Fruit fly (Drosophila melanogaster) whole organism, embryonic: ENCODE data around the gene Plod.
A peak's percentile ranks its signal among the peaks of the same experiment; 100 is the strongest.

Source experiments
- CG10209 ChIP-seq: fragments of 200-800 bp; sonication (Bioruptor generic); optimal IDR thresholded peaks from 3 replicates; lab custom pipeline; 2017; ENCODE audit warnings: missing biosample characterization, mild to moderate bottlenecking, missing genetic modification characterization, missing genetic modification reagents
- CG10543 ChIP-seq: fragments of 200-800 bp; sonication (Bioruptor generic); optimal IDR thresholded peaks from 3 replicates; lab custom pipeline; 2017; ENCODE audit warnings: missing biosample characterization, mild to moderate bottlenecking, missing genetic modification characterization, moderate library complexity
- CG11247 ChIP-seq: fragments of 200-800 bp; sonication (Bioruptor generic); IDR thresholded peaks from 2 replicates; pipeline ENCODE4 v1.3.6; 2022; ENCODE audit warnings: missing biosample characterization, missing genetic modification characterization
- CG12071 ChIP-seq: fragments of 200-800 bp; sonication (Bioruptor generic); optimal IDR thresholded peaks from 3 replicates; lab custom pipeline; 2018; ENCODE audit warnings: missing biosample characterization, mild to moderate bottlenecking, missing genetic modification characterization
- CG12769 ChIP-seq: fragments of 200-800 bp; sonication (Bioruptor generic); optimal IDR thresholded peaks from 2 replicates; lab custom pipeline; 2019; ENCODE audit warnings: missing biosample characterization, mild to moderate bottlenecking, missing genetic modification characterization, moderate library complexity
- CG14667 ChIP-seq: fragments of 200-800 bp; sonication (Bioruptor generic); IDR thresholded peaks from 2 replicates; pipeline ENCODE4 v1.3.6; 2022; ENCODE audit warnings: missing biosample characterization, missing genetic modification characterization
- CG15514 ChIP-seq: fragments of 200-800 bp; sonication (Bioruptor generic); optimal IDR thresholded peaks from 3 replicates; lab custom pipeline; 2017; ENCODE audit warnings: missing biosample characterization, missing genetic modification characterization, mild to moderate bottlenecking, moderate library complexity, missing genetic modification reagents
- CG1832 ChIP-seq: fragments of 200-800 bp; sonication (Bioruptor generic); optimal IDR thresholded peaks from 2 replicates; lab custom pipeline; 2017; ENCODE audit warnings: missing biosample characterization, mild to moderate bottlenecking, missing genetic modification characterization, inconsistent platforms
- CG18599 ChIP-seq: fragments of 200-800 bp; sonication (Bioruptor generic); optimal IDR thresholded peaks from 3 replicates; lab custom pipeline; 2017; ENCODE audit warnings: missing biosample characterization, missing genetic modification characterization, mild to moderate bottlenecking, moderate library complexity, missing genetic modification reagents
- CG2199 ChIP-seq: fragments of 200-800 bp; sonication (Bioruptor generic); IDR thresholded peaks from 3 replicates; pipeline ENCODE4 v1.3.6; 2022; ENCODE audit warnings: missing biosample characterization, missing genetic modification characterization
- CG2678 ChIP-seq: fragments of 200-800 bp; sonication (Bioruptor generic); optimal IDR thresholded peaks from 3 replicates; lab custom pipeline; 2019; ENCODE audit warnings: missing biosample characterization, mild to moderate bottlenecking, missing genetic modification characterization, moderate library complexity
- CG30403 ChIP-seq: fragments of 200-800 bp; sonication (Bioruptor generic); optimal IDR thresholded peaks from 3 replicates; lab custom pipeline; 2016; ENCODE audit warnings: missing biosample characterization, missing genetic modification characterization
- CG31365 ChIP-seq: fragments of 200-800 bp; sonication (Bioruptor generic); optimal IDR thresholded peaks from 2 replicates; lab custom pipeline; 2018; ENCODE audit warnings: missing biosample characterization, mild to moderate bottlenecking, missing genetic modification characterization
- CG3281 ChIP-seq: fragments of 200-800 bp; sonication (Bioruptor generic); optimal IDR thresholded peaks from 3 replicates; lab custom pipeline; 2017; ENCODE audit warnings: missing biosample characterization, mild to moderate bottlenecking, missing genetic modification characterization
- CG3995 ChIP-seq: fragments of 200-800 bp; sonication (Bioruptor generic); optimal IDR thresholded peaks from 3 replicates; lab custom pipeline; 2016; ENCODE audit warnings: missing biosample characterization, missing genetic modification characterization
- CG5180 ChIP-seq: fragments of 200-800 bp; sonication (Bioruptor generic); optimal IDR thresholded peaks from 3 replicates; lab custom pipeline; 2017; ENCODE audit warnings: missing biosample characterization, missing genetic modification characterization, mild to moderate bottlenecking, moderate library complexity, missing genetic modification reagents
- CG6254 ChIP-seq: fragments of 200-800 bp; sonication (Bioruptor generic); optimal IDR thresholded peaks from 3 replicates; lab custom pipeline; 2017; ENCODE audit warnings: mild to moderate bottlenecking, missing biosample characterization, missing genetic modification reagents, missing genetic modification characterization
- CG6813 ChIP-seq: fragments of 200-800 bp; sonication (Bioruptor generic); optimal IDR thresholded peaks from 2 replicates; lab custom pipeline; 2017; ENCODE audit warnings: missing biosample characterization, missing genetic modification characterization, mild to moderate bottlenecking, moderate library complexity, missing genetic modification reagents
- CG7839 ChIP-seq: fragments of 200-800 bp; sonication (Bioruptor generic); optimal IDR thresholded peaks from 3 replicates; lab custom pipeline; 2018; ENCODE audit warnings: missing biosample characterization, mild to moderate bottlenecking, missing genetic modification characterization, moderate library complexity
- CG9876 ChIP-seq: fragments of 200-800 bp; sonication (Bioruptor generic); optimal IDR thresholded peaks from 2 replicates; lab custom pipeline; 2016; ENCODE audit warnings: missing biosample characterization, missing genetic modification characterization
- Drgx ChIP-seq: fragments of 200-800 bp; sonication (Bioruptor generic); IDR thresholded peaks from 2 replicates; pipeline ENCODE4 v1.3.6; 2022; ENCODE audit warnings: missing biosample characterization, missing genetic modification characterization
- Fer1 ChIP-seq: fragments of 200-800 bp; sonication (Bioruptor generic); optimal IDR thresholded peaks from 2 replicates; lab custom pipeline; 2017; ENCODE audit warnings: missing biosample characterization, mild to moderate bottlenecking, missing genetic modification characterization
- HHEX ChIP-seq: fragments of 200-800 bp; sonication (Bioruptor generic); optimal IDR thresholded peaks from 3 replicates; lab custom pipeline; 2017; ENCODE audit warnings: missing biosample characterization, mild to moderate bottlenecking, missing genetic modification characterization, missing genetic modification reagents
- Hr39 ChIP-seq: fragments of >200 bp; optimal IDR thresholded peaks from 2 replicates; lab custom pipeline; 2017
- Meics ChIP-seq: fragments of 200-800 bp; sonication (Bioruptor generic); optimal IDR thresholded peaks from 2 replicates; lab custom pipeline; 2017; ENCODE audit warnings: missing biosample characterization, mild to moderate bottlenecking, missing genetic modification characterization
- NfI ChIP-seq: fragments of 200-800 bp; sonication (Bioruptor generic); optimal IDR thresholded peaks from 3 replicates; lab custom pipeline; 2018; ENCODE audit warnings: missing biosample characterization, mild to moderate bottlenecking, missing genetic modification characterization, moderate library complexity
- PHDP ChIP-seq: fragments of 200-800 bp; sonication (Bioruptor generic); optimal IDR thresholded peaks from 3 replicates; lab custom pipeline; 2018; ENCODE audit warnings: missing biosample characterization, mild to moderate bottlenecking, missing genetic modification characterization, moderate library complexity
- Trl ChIP-seq, 3 experiments: fragments of >200 bp in 2 of 3; fragments of 200-800 bp in 1 of 3; sonication (Bioruptor generic) in 1 of 3; optimal IDR thresholded peaks; 2 replicates in 1 of 3; 3 replicates in 2 of 3; lab custom pipeline; 2016 to 2017; ENCODE audit warnings: missing biosample characterization in 1 of 3, missing genetic modification characterization in 1 of 3
- Xrp1 ChIP-seq: fragments of 200-800 bp; sonication (Bioruptor generic); IDR thresholded peaks from 2 replicates; pipeline ENCODE4 v1.3.6; 2022; ENCODE audit warnings: missing biosample characterization, missing genetic modification characterization
- aop ChIP-seq: fragments of 200-800 bp; sonication (Bioruptor generic); IDR thresholded peaks from 2 replicates; pipeline ENCODE4 v1.3.6; 2022; ENCODE audit warnings: missing biosample characterization, missing genetic modification characterization
- cg ChIP-seq: fragments of 200-800 bp; sonication (Bioruptor generic); optimal IDR thresholded peaks from 3 replicates; lab custom pipeline; 2019; ENCODE audit warnings: missing biosample characterization, mild to moderate bottlenecking, missing genetic modification characterization, moderate library complexity
- crol ChIP-seq: fragments of 200-800 bp; sonication (Bioruptor generic); IDR thresholded peaks from 2 replicates; pipeline ENCODE4 v1.3.6; 2022; ENCODE audit warnings: missing biosample characterization, missing genetic modification characterization
- dm ChIP-seq: fragments of 200-800 bp; sonication (Bioruptor generic); optimal IDR thresholded peaks from 3 replicates; lab custom pipeline; 2016; ENCODE audit warnings: missing biosample characterization, missing genetic modification characterization
- eyg ChIP-seq: fragments of 200-800 bp; sonication (Bioruptor generic); optimal IDR thresholded peaks from 3 replicates; lab custom pipeline; 2016; ENCODE audit warnings: missing biosample characterization, missing genetic modification characterization
- hth ChIP-seq: fragments of >200 bp; optimal IDR thresholded peaks from 2 replicates; lab custom pipeline; 2017; ENCODE audit warnings: inconsistent platforms
- klu ChIP-seq: fragments of 200-800 bp; sonication (Bioruptor generic); IDR thresholded peaks from 2 replicates; pipeline ENCODE4 v1.3.6; 2022; ENCODE audit warnings: missing biosample characterization, missing genetic modification characterization
- lab ChIP-seq: fragments of 200-800 bp; sonication (Bioruptor generic); optimal IDR thresholded peaks from 3 replicates; lab custom pipeline; 2017; ENCODE audit warnings: missing biosample characterization, missing genetic modification characterization, mild to moderate bottlenecking, moderate library complexity, missing genetic modification reagents
- otp ChIP-seq: fragments of 200-800 bp; sonication (Bioruptor generic); IDR thresholded peaks from 3 replicates; pipeline ENCODE4, ENCODE4 v1.3.6; 2022; ENCODE audit warnings: missing biosample characterization, missing genetic modification characterization
- sc ChIP-seq, 3 experiments: fragments of >200 bp in 2 of 3; fragments of 200-800 bp in 1 of 3; sonication (Bioruptor generic) in 1 of 3; optimal IDR thresholded peaks; 2 replicates in 2 of 3; 3 replicates in 1 of 3; lab custom pipeline; 2017; ENCODE audit warnings: mild to moderate bottlenecking in 1 of 3, missing biosample characterization in 1 of 3, missing genetic modification characterization in 1 of 3, missing genetic modification reagents in 1 of 3
- slbo ChIP-seq: fragments of 200-800 bp; sonication (Bioruptor generic); IDR thresholded peaks from 2 replicates; pipeline ENCODE4 v1.3.6; 2022; ENCODE audit warnings: missing biosample characterization, missing genetic modification characterization
- sr ChIP-seq: fragments of 200-800 bp; sonication (Bioruptor generic); IDR thresholded peaks from 3 replicates; pipeline ENCODE4 v1.3.6; 2022; ENCODE audit warnings: missing biosample characterization, missing genetic modification characterization
- tll ChIP-seq, 2 experiments: fragments of 200-800 bp in 1 of 2; fragments of >200 bp in 1 of 2; sonication (Bioruptor generic) in 1 of 2; optimal IDR thresholded peaks; 2 replicates each; lab custom pipeline; 2017 to 2019; ENCODE audit warnings: missing biosample characterization in 2 of 2, missing genetic modification characterization in 2 of 2, mild to moderate bottlenecking in 1 of 2, moderate library complexity in 1 of 2
- tna ChIP-seq: fragments of 200-800 bp; sonication (Bioruptor generic); IDR thresholded peaks from 2 replicates; pipeline ENCODE4 v1.3.6; 2022; ENCODE audit warnings: missing biosample characterization, missing genetic modification characterization; ENCODE audit not compliant: partially characterized antibody
- trh ChIP-seq: fragments of 200-800 bp; sonication (Bioruptor generic); optimal IDR thresholded peaks from 2 replicates; lab custom pipeline; 2016; ENCODE audit warnings: missing biosample characterization, missing genetic modification characterization
- twi ChIP-seq: fragments of 200-800 bp; optimal IDR thresholded peaks from 2 replicates; lab custom pipeline; 2019; ENCODE audit warnings: missing biosample characterization, mild to moderate bottlenecking, missing genetic modification characterization, moderate library complexity
- vvl ChIP-seq: fragments of 200-800 bp; sonication (Bioruptor generic); IDR thresholded peaks from 2 replicates; pipeline ENCODE4 v1.3.6; 2022; ENCODE audit warnings: missing biosample characterization, missing genetic modification characterization
- zfh1 ChIP-seq: fragments of 200-800 bp; sonication (Bioruptor generic); IDR thresholded peaks from 3 replicates; pipeline ENCODE4 v1.3.6; 2022; ENCODE audit warnings: missing biosample characterization, missing genetic modification characterization

Gene Plod

DNA sequence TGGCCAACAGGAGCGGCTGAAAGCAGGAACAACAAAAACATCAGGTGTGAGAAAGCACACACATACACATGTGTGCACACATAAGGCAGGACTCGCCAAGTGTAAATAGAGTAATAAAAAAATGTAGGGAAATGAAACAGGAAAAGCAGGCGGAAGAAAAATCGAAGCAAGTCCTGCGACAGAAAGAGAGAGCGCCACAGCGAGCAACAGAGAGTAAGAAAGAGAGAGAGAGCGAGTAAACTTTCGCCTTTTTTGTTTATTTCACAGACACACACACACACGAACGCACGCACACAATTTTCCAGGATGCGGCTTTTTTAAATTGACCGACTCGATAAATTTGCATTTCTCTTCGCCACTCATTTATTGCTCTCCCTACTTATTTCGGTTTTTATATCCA lies 9.0 kb downstream of the Plod start (continued):
- peak; percentile 29 for TF ChIP-seq CG1832 (GFP tag; lab: Kevin White, UChicago)
- no peak for TF ChIP-seq NfI (GFP tag; lab: Kevin White, UChicago)
- no peak for TF ChIP-seq dm (GFP tag; lab: Kevin White, UChicago)
- TF ChIP-seq CG6254 (GFP tag; lab: Kevin White, UChicago): no peak
- no peak for TF ChIP-seq klu
- no peak for TF ChIP-seq eyg (GFP tag; lab: Kevin White, UChicago)
- TF ChIP-seq zfh1 (GFP tag; lab: Robert Waterston, UW): no peak
- TF ChIP-seq CG30403 (GFP tag; lab: Kevin White, UChicago): no peak
- TF ChIP-seq trh (GFP tag; lab: Kevin White, UChicago): no peak
- no peak for TF ChIP-seq tna
- peak; percentile 38 for TF ChIP-seq cg (GFP tag; lab: Kevin White, UChicago)
- TF ChIP-seq CG14667 (GFP tag; lab: Robert Waterston, UW): no peak
- peak; percentile 27 to 68 for TF ChIP-seq Trl (optimal IDR thresholded peaks at IDR 0.05; lab: Kevin White, UChicago)
- no peak for TF ChIP-seq Trl (GFP tag; optimal IDR thresholded peaks at IDR 0.05; lab: Kevin White, UChicago)

DNA sequence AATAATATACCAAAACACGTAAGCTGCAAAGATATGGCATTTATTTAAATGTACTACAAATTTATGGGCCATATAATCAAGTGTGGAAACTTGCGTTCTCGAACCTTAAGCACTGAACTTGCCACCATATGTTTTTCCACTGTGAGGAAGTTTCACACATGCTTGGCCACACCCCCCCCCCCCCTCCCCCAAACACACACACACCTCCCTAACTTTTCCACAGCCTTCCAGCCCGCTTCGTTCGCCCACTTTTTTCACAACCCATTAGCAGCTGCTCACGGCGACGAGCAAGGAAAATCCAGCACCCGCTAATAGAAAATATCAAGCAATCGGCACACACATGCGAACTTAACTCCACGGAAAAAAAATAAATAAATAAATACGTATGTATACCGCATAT lies 10.5 kb downstream of the Plod start:
- peak; percentile 11; the same call in 1 of the 2 replicates for TF ChIP-seq Xrp1
- TF ChIP-seq CG5180 (GFP tag; lab: Kevin White, UChicago): peak; percentile 19
- TF ChIP-seq sr: 0 out of 3 replicates have a peak, but pooled peaks have one; percentile 16
- 0 out of 3 replicates have a peak, but pooled peaks have one; percentile 15 for TF ChIP-seq CG2199 (GFP tag; lab: Robert Waterston, UW)
- peak; percentile 83 for TF ChIP-seq crol (GFP tag; lab: Robert Waterston, UW)
- TF ChIP-seq lab (GFP tag; lab: Kevin White, UChicago): peak; percentile 11
- peak; percentile 62 for TF ChIP-seq twi
- TF ChIP-seq hth (lab: Kevin White, UChicago): no peak
- peak in 1 of 2 experiments; percentile 0 for TF ChIP-seq tll (GFP tag; optimal IDR thresholded peaks at IDR 0.05; lab: Kevin White, UChicago)
- no peak for TF ChIP-seq sc (optimal IDR thresholded peaks at IDR 0.05; lab: Kevin White, UChicago)
- TF ChIP-seq sc (GFP tag; optimal IDR thresholded peaks at IDR 0.05; lab: Kevin White, UChicago): no peak
- TF ChIP-seq CG3995 (GFP tag; lab: Kevin White, UChicago): no peak
- 0 out of 2 replicates have a peak, but pooled peaks have one; percentile 5 for TF ChIP-seq aop (GFP tag; lab: Robert Waterston, UW)
- peak; percentile 16; the same call in 1 of the 2 replicates for TF ChIP-seq slbo (GFP tag; lab: Robert Waterston, UW)
- TF ChIP-seq CG12769: peak; percentile 10
- 0 out of 3 replicates have a peak, but pooled peaks have one; percentile 33 for TF ChIP-seq zfh1 (GFP tag; lab: Robert Waterston, UW)
- no peak for TF ChIP-seq vvl (GFP tag; lab: Robert Waterston, UW)
- 0 out of 3 replicates have a peak, but pooled peaks have one; percentile 6 for TF ChIP-seq otp (GFP tag; lab: Robert Waterston, UW)
- TF ChIP-seq CG10543 (GFP tag; lab: Kevin White, UChicago): peak; percentile 10
- peak; percentile 69 for TF ChIP-seq Hr39 (lab: Kevin White, UChicago)
- TF ChIP-seq CG7839: no peak

dm6 chr3L:11190022-11190421 lies 15.8 kb downstream of the Plod start:
- peak; percentile 12 for TF ChIP-seq CG18599 (GFP tag; lab: Kevin White, UChicago)
- no peak for TF ChIP-seq CG10209 (GFP tag; lab: Kevin White, UChicago)
- TF ChIP-seq Meics (GFP tag; lab: Kevin White, UChicago): peak; percentile 35
- peak; percentile 19 for TF ChIP-seq CG2678 (tag; lab: Kevin White, UChicago)
- no peak for TF ChIP-seq CG31365 (tag; lab: Kevin White, UChicago)
- 0 out of 2 replicates have a peak, but pooled peaks have one; percentile 7 for TF ChIP-seq CG11247 (GFP tag; lab: Robert Waterston, UW)
- TF ChIP-seq CG12769: peak; percentile 26
- no peak for TF ChIP-seq dm (GFP tag; lab: Kevin White, UChicago)
- TF ChIP-seq Drgx (GFP tag; lab: Robert Waterston, UW): no peak
- peak; percentile 22 for TF ChIP-seq CG12071 (GFP tag; lab: Kevin White, UChicago)
- TF ChIP-seq CG9876 (GFP tag; lab: Kevin White, UChicago): no peak
- TF ChIP-seq lab (GFP tag; lab: Kevin White, UChicago): peak; percentile 56
- peak; percentile 31 for TF ChIP-seq Fer1 (GFP tag; lab: Kevin White, UChicago)
- TF ChIP-seq PHDP (tag; lab: Kevin White, UChicago): peak; percentile 24
- peak; percentile 15 for TF ChIP-seq CG6813 (GFP tag; lab: Kevin White, UChicago)
- TF ChIP-seq CG3281 (GFP tag; lab: Kevin White, UChicago): peak; percentile 29
- peak; percentile 2 for TF ChIP-seq HHEX
- TF ChIP-seq CG15514 (GFP tag; lab: Kevin White, UChicago): peak; percentile 19
